Worm (Caenorhabditis elegans) whole organism, young adult: Measurements from ENCODE around the gene Y42H9B.3.

ENCODE experiments used
- C06A6.2 ChIP-seq: fragments of 200-800 bp; sonication (Bioruptor generic); conservative IDR thresholded peaks from 2 replicates; pipeline ENCODE4 v1.3.6; 2022; ENCODE audit warnings: missing genetic modification characterization, missing compliant biosample characterization
- D2030.7 ChIP-seq: fragments of 200-800 bp; sonication (Bioruptor generic); IDR thresholded peaks from 2 replicates; pipeline ENCODE4 v1.3.6; 2022; ENCODE audit warnings: missing genetic modification reagents, missing genetic modification characterization, missing compliant biosample characterization
- F33H1.4 ChIP-seq: fragments of 200-800 bp; sonication (Bioruptor generic); IDR thresholded peaks from 2 replicates; pipeline ENCODE4 v1.3.6; 2022; ENCODE audit warnings: missing genetic modification reagents, missing genetic modification characterization, missing compliant biosample characterization
- F37B4.10 ChIP-seq: fragments of 200-800 bp; sonication (Bioruptor generic); IDR thresholded peaks from 2 replicates; pipeline ENCODE4 v1.3.6; 2022; ENCODE audit warnings: missing genetic modification characterization, missing compliant biosample characterization
- F39B2.1 ChIP-seq: fragments of 200-800 bp; sonication (Bioruptor generic); IDR thresholded peaks from 2 replicates; pipeline ENCODE4 v1.3.6; 2022; ENCODE audit warnings: missing genetic modification reagents, missing genetic modification characterization, missing compliant biosample characterization
- F52B5.7 ChIP-seq: sonication (generic microtip); optimal IDR thresholded peaks from 2 replicates; lab custom pipeline; 2016; ENCODE audit warnings: mild to moderate bottlenecking, missing genetic modification characterization, missing compliant biosample characterization
- F57A8.1 ChIP-seq: fragments of 200-800 bp; sonication (Bioruptor generic); optimal IDR thresholded peaks from 2 replicates; lab custom pipeline; 2018; ENCODE audit warnings: mild to moderate bottlenecking, missing genetic modification characterization, moderate library complexity, missing compliant biosample characterization
- K11D2.4 ChIP-seq: fragments of 200-800 bp; sonication (Bioruptor generic); IDR thresholded peaks from 2 replicates; pipeline ENCODE4 v1.3.6; 2022; ENCODE audit warnings: missing genetic modification reagents, missing genetic modification characterization, missing compliant biosample characterization
- ZK185.1 ChIP-seq: sonication (generic microtip); optimal IDR thresholded peaks from 2 replicates; lab custom pipeline; 2016; ENCODE audit warnings: mild to moderate bottlenecking, missing genetic modification characterization, missing compliant biosample characterization; ENCODE audit not compliant: poor library complexity, severe bottlenecking
- akir-1 ChIP-seq: fragments of 200-800 bp; sonication (Bioruptor generic); optimal IDR thresholded peaks from 2 replicates; lab custom pipeline; 2018; ENCODE audit warnings: mild to moderate bottlenecking, missing genetic modification characterization, moderate library complexity, missing compliant biosample characterization
- atf-7 ChIP-seq: sonication (generic microtip); optimal IDR thresholded peaks from 2 replicates; lab custom pipeline; 2017; ENCODE audit warnings: mild to moderate bottlenecking, missing genetic modification characterization, missing compliant biosample characterization
- attf-5 ChIP-seq: fragments of 200-800 bp; sonication (Bioruptor generic); optimal IDR thresholded peaks from 2 replicates; lab custom pipeline; 2018; ENCODE audit warnings: mild to moderate bottlenecking, missing genetic modification characterization, missing compliant biosample characterization
- bed-2 ChIP-seq: fragments of 200-800 bp; sonication (Bioruptor generic); IDR thresholded peaks from 2 replicates; pipeline ENCODE4 v1.3.6; 2022; ENCODE audit warnings: missing genetic modification reagents, missing genetic modification characterization, missing compliant biosample characterization
- ccch-3 ChIP-seq: fragments of 200-800 bp; sonication (Bioruptor generic); optimal IDR thresholded peaks from 2 replicates; lab custom pipeline; 2018; ENCODE audit warnings: mild to moderate bottlenecking, missing genetic modification characterization, missing compliant biosample characterization
- cebp-1 ChIP-seq, 2 experiments: fragments of 200-800 bp in 1 of 2; sonication (Bioruptor generic) in 1 of 2; sonication (generic microtip) in 1 of 2; IDR thresholded peaks in 1 of 2; optimal IDR thresholded peaks in 1 of 2; 2 replicates each; pipeline versions ENCODE4 v1.3.6 to Lab custom; 2017 to 2022; ENCODE audit warnings: missing compliant biosample characterization in 2 of 2, missing genetic modification characterization in 2 of 2, mild to moderate bottlenecking in 1 of 2, missing genetic modification reagents in 1 of 2, moderate library complexity in 1 of 2
- ceh-100 ChIP-seq: fragments of 200-800 bp; sonication (Bioruptor generic); IDR thresholded peaks from 2 replicates; pipeline ENCODE4 v1.3.6; 2022; ENCODE audit warnings: missing genetic modification reagents, missing genetic modification characterization, missing compliant biosample characterization
- ceh-91 ChIP-seq: fragments of 200-800 bp; sonication (Bioruptor generic); IDR thresholded peaks from 2 replicates; pipeline ENCODE4 v1.3.6; 2022; ENCODE audit warnings: missing genetic modification reagents, missing genetic modification characterization, missing compliant biosample characterization
- egl-18 ChIP-seq: fragments of 200-800 bp; sonication (Bioruptor generic); IDR thresholded peaks from 2 replicates; pipeline ENCODE4 v1.3.6; 2022; ENCODE audit warnings: missing genetic modification reagents, missing genetic modification characterization, missing compliant biosample characterization
- ekl-4 ChIP-seq: fragments of 200-800 bp; sonication (Bioruptor generic); IDR thresholded peaks from 2 replicates; pipeline ENCODE4 v1.3.6; 2022; ENCODE audit warnings: missing genetic modification reagents, missing genetic modification characterization, missing compliant biosample characterization
- ets-4 ChIP-seq: fragments of 200-800 bp; sonication (Bioruptor generic); optimal IDR thresholded peaks from 2 replicates; lab custom pipeline; 2018; ENCODE audit warnings: mild to moderate bottlenecking, missing genetic modification characterization, missing compliant biosample characterization
- gei-17 ChIP-seq: fragments of 200-800 bp; sonication (Bioruptor generic); optimal IDR thresholded peaks from 2 replicates; lab custom pipeline; 2018; ENCODE audit warnings: mild to moderate bottlenecking, missing genetic modification characterization, missing compliant biosample characterization
- him-1 ChIP-seq: sonication (generic microtip); optimal IDR thresholded peaks from 2 replicates; lab custom pipeline; 2016; ENCODE audit warnings: missing genotype, missing genetic modification reagents, missing genetic modification characterization, missing compliant biosample characterization
- hlh-12 ChIP-seq: sonication (generic microtip); optimal IDR thresholded peaks from 2 replicates; lab custom pipeline; 2016; ENCODE audit warnings: missing genetic modification characterization, missing compliant biosample characterization
- lin-26 ChIP-seq: fragments of 200-800 bp; sonication (Bioruptor generic); IDR thresholded peaks from 2 replicates; pipeline ENCODE4 v1.3.6; 2022; ENCODE audit warnings: missing genetic modification reagents, missing genetic modification characterization, missing compliant biosample characterization
- lir-1 ChIP-seq: fragments of 200-800 bp; sonication (Bioruptor generic); conservative IDR thresholded peaks from 2 replicates; pipeline ENCODE4 v1.3.6; 2022; ENCODE audit warnings: missing genetic modification reagents, missing genetic modification characterization, missing compliant biosample characterization
- madf-10 ChIP-seq: sonication (generic microtip); optimal IDR thresholded peaks from 2 replicates; lab custom pipeline; 2016; ENCODE audit warnings: mild to moderate bottlenecking, missing genetic modification characterization, missing compliant biosample characterization
- madf-3 ChIP-seq: fragments of 200-800 bp; sonication (Bioruptor generic); IDR thresholded peaks from 2 replicates; pipeline ENCODE4 v1.3.6; 2022; ENCODE audit warnings: missing genetic modification reagents, missing genetic modification characterization, missing compliant biosample characterization
- madf-6 ChIP-seq: fragments of 200-800 bp; sonication (Bioruptor generic); IDR thresholded peaks from 2 replicates; pipeline ENCODE4 v1.3.6; 2022; ENCODE audit warnings: missing genetic modification reagents, missing genetic modification characterization, missing compliant biosample characterization
- nfyb-1 ChIP-seq: fragments of 200-800 bp; sonication (Bioruptor generic); IDR thresholded peaks from 2 replicates; pipeline ENCODE4 v1.3.6; 2022; ENCODE audit warnings: missing genetic modification reagents, missing genetic modification characterization, missing compliant biosample characterization
- nhr-120 ChIP-seq: fragments of 200-800 bp; sonication (Bioruptor generic); IDR thresholded peaks from 2 replicates; pipeline ENCODE4 v1.3.6; 2022; ENCODE audit warnings: missing genetic modification characterization, missing compliant biosample characterization
- nhr-90 ChIP-seq: sonication (generic microtip); optimal IDR thresholded peaks from 2 replicates; lab custom pipeline; 2016; ENCODE audit warnings: missing genotype, mild to moderate bottlenecking, missing genetic modification characterization, missing compliant biosample characterization
- rcor-1 ChIP-seq: fragments of 200-800 bp; sonication (Bioruptor generic); IDR thresholded peaks from 2 replicates; pipeline ENCODE4 v1.3.6; 2022; ENCODE audit warnings: missing genetic modification reagents, missing genetic modification characterization, missing compliant biosample characterization
- tbp1 ChIP-seq: fragments of 200-800 bp; sonication (Bioruptor generic); optimal IDR thresholded peaks from 2 replicates; lab custom pipeline; 2018; ENCODE audit warnings: mild to moderate bottlenecking, missing genetic modification characterization, missing compliant biosample characterization
- tlf-1 ChIP-seq: fragments of 200-800 bp; sonication (Bioruptor generic); optimal IDR thresholded peaks from 2 replicates; lab custom pipeline; 2018; ENCODE audit warnings: mild to moderate bottlenecking, missing genetic modification characterization, missing compliant biosample characterization
- unc-130 ChIP-seq: sonication (generic microtip); optimal IDR thresholded peaks from 2 replicates; lab custom pipeline; 2016; ENCODE audit warnings: missing genetic modification reagents, missing genetic modification characterization, missing compliant biosample characterization
- ztf-28 ChIP-seq: fragments of 200-800 bp; sonication (Bioruptor generic); IDR thresholded peaks from 2 replicates; pipeline ENCODE4 v1.3.6; 2022; ENCODE audit warnings: missing genetic modification reagents, missing genetic modification characterization, missing compliant biosample characterization
- ztf-6 ChIP-seq: fragments of 200-800 bp; sonication (Bioruptor generic); IDR thresholded peaks from 2 replicates; pipeline ENCODE4 v1.3.6; 2022; ENCODE audit warnings: missing genetic modification reagents, missing genetic modification characterization, missing compliant biosample characterization

Gene Y42H9B.3

DNA sequence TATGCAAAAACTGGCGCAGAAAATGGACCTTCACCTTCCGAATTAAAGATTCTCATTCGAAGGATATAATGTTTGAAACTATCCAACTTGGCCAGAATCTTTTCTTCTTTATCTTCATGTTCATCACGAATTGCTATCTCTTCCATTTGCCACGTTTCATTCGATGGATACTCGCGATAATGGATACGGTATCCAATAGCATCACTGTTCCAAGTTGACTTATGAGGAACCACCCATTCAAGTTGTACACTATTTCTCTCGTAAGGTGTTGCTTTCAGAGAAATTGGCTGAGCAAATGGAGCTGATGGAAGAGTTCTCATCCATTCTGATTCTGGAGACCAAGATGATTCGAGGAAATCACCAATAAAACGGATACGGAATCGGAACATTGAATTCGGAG, 17.5 kb downstream of the Y42H9B.3 start:
- TF ChIP-seq F57A8.1 (GFP tag; lab: Kevin White, UChicago) (no peak), tlf-1 (GFP tag; lab: Kevin White, UChicago) (no peak), F39B2.1 (GFP tag; lab: Robert Waterston, UW) (no peak), C06A6.2 (no peak), F52B5.7 (tag; lab: Kevin White, UChicago) (no peak), ccch-3 (GFP tag; lab: Kevin White, UChicago) (no peak), F37B4.10 (GFP tag; lab: Robert Waterston, UW) (no peak), madf-3 (GFP tag; lab: Robert Waterston, UW) (no peak), lin-26 (GFP tag; lab: Robert Waterston, UW) (no peak), egl-18 (GFP tag; lab: Robert Waterston, UW) (no peak), gei-17 (GFP tag; lab: Kevin White, UChicago) (no peak), hlh-12 (tag; lab: Kevin White, UChicago) (no peak), him-1 (tag; lab: Kevin White, UChicago) (no peak), attf-5 (GFP tag; lab: Kevin White, UChicago) (no peak), nhr-120 (GFP tag; lab: Robert Waterston, UW) (no peak), cebp-1 (GFP tag; IDR thresholded peaks at IDR 0.05; lab: Robert Waterston, UW) (no peak), cebp-1 (tag; optimal IDR thresholded peaks at IDR 0.05; lab: Kevin White, UChicago) (no peak)

DNA sequence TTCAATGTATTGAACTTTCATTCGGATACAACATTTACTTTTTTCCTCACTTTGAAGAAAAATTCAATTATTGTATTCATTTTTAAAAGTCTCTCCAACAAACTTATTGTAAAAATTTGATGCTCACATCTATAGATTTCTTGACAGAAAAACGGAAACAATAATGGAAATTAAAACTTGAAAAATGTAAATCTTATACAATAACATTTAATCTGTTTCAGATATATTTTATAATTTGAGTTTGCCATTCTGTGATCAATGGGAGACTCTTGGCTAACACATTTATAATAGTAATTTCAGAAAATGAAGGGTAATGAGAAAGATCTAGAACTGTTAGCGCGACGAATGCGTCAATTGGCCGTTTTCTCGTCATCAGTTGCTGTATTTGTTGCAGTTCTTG, 23.8 kb downstream of the Y42H9B.3 start, which contains the start of gene col-115:
TSS of gene col-115 (plus strand) at position 301 of the 400 bp plus-strand sequence.
- no peak for TF ChIP-seq madf-10 (tag; lab: Kevin White, UChicago)

DNA sequence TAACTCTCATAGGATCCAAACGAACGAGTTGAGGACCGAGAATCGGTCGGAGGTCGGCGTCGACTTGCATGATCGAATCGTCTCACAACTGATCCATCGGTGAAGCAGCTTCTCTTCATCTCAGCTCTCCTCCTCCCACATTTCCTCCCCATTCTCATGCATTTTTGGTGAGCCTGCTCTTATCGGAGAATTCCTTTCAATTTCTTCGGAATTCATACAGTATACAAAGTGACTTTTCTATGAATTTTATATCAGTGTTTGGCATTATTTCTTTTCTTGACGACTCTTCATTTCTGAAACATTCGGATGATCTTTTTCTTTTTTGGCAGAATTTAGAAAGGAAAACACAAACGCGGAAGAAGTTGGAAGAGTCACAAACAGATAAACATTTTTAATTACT, 25.1 kb downstream of the Y42H9B.3 start, which contains the start of gene mec-17:
TSS of gene mec-17 (minus strand) at position 101 of the 400 bp plus-strand sequence.
- TF ChIP-seq bed-2 (GFP tag; lab: Robert Waterston, UW), result no peak
- TF ChIP-seq ztf-28 (GFP tag; lab: Robert Waterston, UW), result no peak
- TF ChIP-seq ceh-100 (GFP tag; lab: Robert Waterston, UW), result no peak
- no peak for TF ChIP-seq akir-1 (GFP tag; lab: Kevin White, UChicago)

DNA sequence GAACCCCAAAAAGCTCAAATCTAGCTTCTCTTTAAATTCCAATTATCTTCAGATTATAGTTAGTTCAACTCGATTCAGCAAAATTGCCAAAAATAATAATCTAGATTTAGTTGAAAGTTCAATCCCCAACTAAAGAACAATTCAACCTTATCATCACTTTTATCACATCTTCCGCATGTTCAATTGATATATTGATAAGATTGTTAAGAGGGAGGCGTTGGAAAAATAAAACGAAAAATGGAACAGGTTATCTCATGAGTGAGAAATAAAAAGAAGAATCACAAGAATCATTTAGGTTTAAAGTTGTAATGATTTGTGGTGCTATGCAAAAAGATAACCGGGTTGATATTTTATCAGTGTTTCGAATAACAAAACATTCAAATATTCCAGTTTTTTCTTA, 26.5 kb downstream of the Y42H9B.3 start:
- TF ChIP-seq ekl-4 (GFP tag; lab: Robert Waterston, UW) (no peak), F33H1.4 (GFP tag; lab: Robert Waterston, UW) (no peak), atf-7 (no peak), ceh-91 (no peak), ZK185.1 (no peak), ets-4 (GFP tag; lab: Kevin White, UChicago) (no peak), K11D2.4 (GFP tag; lab: Robert Waterston, UW) (no peak), ztf-6 (GFP tag; lab: Robert Waterston, UW) (no peak), rcor-1 (GFP tag; lab: Robert Waterston, UW) (no peak), hlh-12 (tag; lab: Kevin White, UChicago) (no peak), madf-6 (GFP tag; lab: Robert Waterston, UW) (no peak), tbp1 (no peak), C06A6.2 (no peak), nfyb-1 (GFP tag; lab: Robert Waterston, UW) (no peak), unc-130 (GFP tag; lab: Kevin White, UChicago) (no peak), nhr-90 (tag; lab: Kevin White, UChicago) (no peak), D2030.7 (GFP tag; lab: Robert Waterston, UW) (no peak), lir-1 (no peak), gei-17 (GFP tag; lab: Kevin White, UChicago) (no peak)
